Worm (Caenorhabditis elegans) whole organism, L4 larva: ENCODE data around the gene idpp-3.

Experiments
- dve-1 ChIP-seq: sonication (generic microtip); optimal IDR thresholded peaks from 2 replicates; lab custom pipeline; 2017; ENCODE audit warnings: antibody characterized with exemption, mild to moderate bottlenecking, missing genetic modification characterization, missing compliant biosample characterization; ENCODE audit not compliant: insufficient read depth
- mep-1 ChIP-seq: fragments of 150-350 bp; sonication (generic microtip); optimal IDR thresholded peaks from 3 replicates; lab custom pipeline; 2014; ENCODE audit warnings: missing biosample characterization, missing genetic modification characterization
- nhr-237 ChIP-seq: sonication (generic microtip); optimal IDR thresholded peaks from 2 replicates; lab custom pipeline; 2017; ENCODE audit warnings: missing biosample characterization, missing genetic modification characterization
- nhr-41 ChIP-seq: fragments of 200-800 bp; sonication (Bioruptor generic); IDR thresholded peaks from 2 replicates; pipeline ENCODE4 v1.3.6; 2022; ENCODE audit warnings: missing genetic modification reagents, missing genetic modification characterization, missing compliant biosample characterization
- pqm-1 ChIP-seq: sonication (generic microtip); optimal IDR thresholded peaks from 2 replicates; lab custom pipeline; 2017; ENCODE audit warnings: missing biosample characterization, missing genetic modification characterization

DNA sequence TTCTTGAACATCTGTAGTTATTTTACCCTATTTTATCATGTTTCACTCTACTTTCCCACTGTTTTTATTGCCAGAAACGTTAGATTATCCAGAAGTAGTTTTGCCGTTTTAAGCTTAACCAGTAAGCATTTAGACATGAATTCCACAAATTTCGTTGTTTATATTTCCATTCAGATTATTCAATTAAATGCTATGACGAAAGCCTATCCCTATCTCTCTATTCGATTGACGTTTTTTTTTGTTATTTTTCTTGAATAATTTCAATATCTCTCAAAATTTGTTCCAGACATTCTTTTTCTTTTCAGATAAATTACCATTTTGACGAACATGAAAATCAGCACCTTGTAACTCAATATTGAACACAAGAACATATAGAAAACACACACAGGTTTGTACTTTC, 42.8 kb downstream of the idpp-3 start, which contains the start of gene npr-40:
- TF ChIP-seq dve-1 (tag; lab: Kevin White, UChicago) (no peak), pqm-1 (no peak), nhr-237 (no peak), mep-1 (tag; lab: Kevin White, UChicago) (no peak), nhr-41 (no peak)
